Fruit fly (Drosophila melanogaster) whole organism, embryonic: ENCODE data around the gene Pex7.
A peak's percentile ranks its signal among the peaks of the same experiment; 100 is the strongest.

Source experiments
- CG10267 ChIP-seq: fragments of 200-800 bp; sonication (Bioruptor generic); optimal IDR thresholded peaks from 2 replicates; lab custom pipeline; 2018; ENCODE audit warnings: missing biosample characterization, mild to moderate bottlenecking, missing genetic modification characterization, moderate library complexity
- CG10959 ChIP-seq: fragments of 200-800 bp; sonication (Bioruptor generic); IDR thresholded peaks from 2 replicates; pipeline ENCODE4 v1.3.6; 2022; ENCODE audit warnings: missing biosample characterization, missing genetic modification characterization
- CG11723 ChIP-seq: fragments of 200-800 bp; sonication (Bioruptor generic); optimal IDR thresholded peaks from 2 replicates; lab custom pipeline; 2017; ENCODE audit warnings: missing biosample characterization, mild to moderate bottlenecking, missing genetic modification characterization
- CG12391 ChIP-seq: fragments of 200-800 bp; sonication (Bioruptor generic); optimal IDR thresholded peaks from 3 replicates; lab custom pipeline; 2018; ENCODE audit warnings: missing biosample characterization, mild to moderate bottlenecking, missing genetic modification characterization, moderate library complexity
- CG12942 ChIP-seq: fragments of 200-800 bp; sonication (Bioruptor generic); optimal IDR thresholded peaks from 3 replicates; lab custom pipeline; 2016; ENCODE audit warnings: missing biosample characterization, missing genetic modification characterization
- CG13894 ChIP-seq: fragments of 200-800 bp; sonication (Bioruptor generic); optimal IDR thresholded peaks from 3 replicates; lab custom pipeline; 2018; ENCODE audit warnings: missing biosample characterization, mild to moderate bottlenecking, missing genetic modification characterization, moderate library complexity
- CG1529 ChIP-seq: fragments of 200-800 bp; sonication (Bioruptor generic); optimal IDR thresholded peaks from 3 replicates; lab custom pipeline; 2018; ENCODE audit warnings: missing biosample characterization, missing genetic modification characterization
- CG16813 ChIP-seq: fragments of 200-800 bp; sonication (Bioruptor generic); IDR thresholded peaks from 3 replicates; pipeline ENCODE4 v1.3.6; 2022; ENCODE audit warnings: missing biosample characterization, missing genetic modification characterization; ENCODE audit not compliant: partially characterized antibody
- CG2875 ChIP-seq: fragments of 200-800 bp; sonication (Bioruptor generic); optimal IDR thresholded peaks from 2 replicates; lab custom pipeline; 2017; ENCODE audit warnings: missing biosample characterization, mild to moderate bottlenecking, missing genetic modification characterization, missing genetic modification reagents
- CG34376 ChIP-seq: fragments of 200-800 bp; sonication (Bioruptor generic); optimal IDR thresholded peaks from 2 replicates; lab custom pipeline; 2018; ENCODE audit warnings: missing biosample characterization, mild to moderate bottlenecking, missing genetic modification characterization
- CG3838 ChIP-seq: fragments of 200-800 bp; sonication (Bioruptor generic); optimal IDR thresholded peaks from 3 replicates; lab custom pipeline; 2016; ENCODE audit warnings: missing biosample characterization, missing genetic modification characterization
- CG42726 ChIP-seq: fragments of 200-800 bp; sonication (Bioruptor generic); IDR thresholded peaks from 2 replicates; pipeline ENCODE4 v1.3.6; 2022; ENCODE audit warnings: missing biosample characterization, missing genetic modification characterization; ENCODE audit not compliant: partially characterized antibody
- CG5953 ChIP-seq: fragments of 200-800 bp; sonication (Bioruptor generic); IDR thresholded peaks from 2 replicates; pipeline ENCODE4 v1.3.6; 2022; ENCODE audit warnings: missing biosample characterization, missing genetic modification characterization
- CG6689 ChIP-seq: fragments of 200-800 bp; sonication (Bioruptor generic); IDR thresholded peaks from 2 replicates; pipeline ENCODE4 v1.3.6; 2022; ENCODE audit warnings: missing biosample characterization, missing genetic modification characterization
- CG7357 ChIP-seq: fragments of 200-800 bp; sonication (Bioruptor generic); IDR thresholded peaks from 3 replicates; pipeline ENCODE4 v1.3.6; 2022; ENCODE audit warnings: missing biosample characterization, missing genetic modification characterization
- CG7372 ChIP-seq: fragments of 200-800 bp; sonication (Bioruptor generic); IDR thresholded peaks from 2 replicates; pipeline ENCODE4 v1.3.6; 2022; ENCODE audit warnings: missing biosample characterization, missing genetic modification characterization
- CG8089 ChIP-seq: fragments of 200-800 bp; sonication (Bioruptor generic); optimal IDR thresholded peaks from 3 replicates; lab custom pipeline; 2016; ENCODE audit warnings: missing biosample characterization, missing genetic modification characterization
- CG9215 ChIP-seq: fragments of 200-800 bp; sonication (Bioruptor generic); IDR thresholded peaks from 2 replicates; pipeline ENCODE4 v1.3.6; 2022; ENCODE audit warnings: missing biosample characterization, missing genetic modification characterization
- CG9797 ChIP-seq: fragments of 200-800 bp; sonication (Bioruptor generic); optimal IDR thresholded peaks from 3 replicates; lab custom pipeline; 2018; ENCODE audit warnings: missing biosample characterization, mild to moderate bottlenecking, missing genetic modification characterization
- CkIIα-i1 ChIP-seq: fragments of 200-800 bp; sonication (Bioruptor generic); IDR thresholded peaks from 2 replicates; pipeline ENCODE4 v1.3.6; 2022; ENCODE audit warnings: missing biosample characterization, missing genetic modification characterization
- CrebB ChIP-seq: fragments of 200-800 bp; sonication (Bioruptor generic); optimal IDR thresholded peaks from 3 replicates; lab custom pipeline; 2018; ENCODE audit warnings: missing biosample characterization, mild to moderate bottlenecking, missing genetic modification characterization
- D19B ChIP-seq: fragments of 200-800 bp; sonication (Bioruptor generic); optimal IDR thresholded peaks from 2 replicates; lab custom pipeline; 2017; ENCODE audit warnings: missing biosample characterization, mild to moderate bottlenecking, missing genetic modification characterization
- Deaf1 ChIP-seq: fragments of 200-800 bp; optimal IDR thresholded peaks from 3 replicates; lab custom pipeline; 2019; ENCODE audit warnings: missing biosample characterization, mild to moderate bottlenecking, missing genetic modification characterization, moderate library complexity
- Dek ChIP-seq: fragments of 200-800 bp; sonication (Bioruptor generic); optimal IDR thresholded peaks from 3 replicates; lab custom pipeline; 2019; ENCODE audit warnings: missing biosample characterization, mild to moderate bottlenecking, missing genetic modification characterization, moderate library complexity
- GATAe ChIP-seq: fragments of 200-800 bp; sonication (Bioruptor generic); conservative IDR thresholded peaks from 2 replicates; pipeline ENCODE4 v1.3.6; 2022; ENCODE audit warnings: missing biosample characterization, missing genetic modification characterization
- Hand ChIP-seq: fragments of 200-800 bp; sonication (Bioruptor generic); optimal IDR thresholded peaks from 2 replicates; lab custom pipeline; 2017; ENCODE audit warnings: mild to moderate bottlenecking, missing biosample characterization, missing genetic modification reagents, missing genetic modification characterization
- Hr3 ChIP-seq: fragments of 200-800 bp; sonication (Bioruptor generic); optimal IDR thresholded peaks from 3 replicates; lab custom pipeline; 2016; ENCODE audit warnings: missing biosample characterization, missing genetic modification characterization
- MTF-1 ChIP-seq: fragments of 200-800 bp; sonication (Bioruptor generic); optimal IDR thresholded peaks from 2 replicates; lab custom pipeline; 2018; ENCODE audit warnings: missing biosample characterization, mild to moderate bottlenecking, missing genetic modification characterization, borderline replicate concordance
- Nf-YB ChIP-seq: fragments of 200-800 bp; sonication (Bioruptor generic); optimal IDR thresholded peaks from 3 replicates; lab custom pipeline; 2019; ENCODE audit warnings: missing biosample characterization, mild to moderate bottlenecking, missing genetic modification characterization, moderate library complexity
- Oli ChIP-seq: fragments of 200-800 bp; sonication (Bioruptor generic); optimal IDR thresholded peaks from 2 replicates; lab custom pipeline; 2018; ENCODE audit warnings: missing biosample characterization, mild to moderate bottlenecking, missing genetic modification characterization, moderate library complexity
- Rx ChIP-seq: fragments of 200-800 bp; sonication (Bioruptor generic); IDR thresholded peaks from 2 replicates; pipeline ENCODE4 v1.3.6; 2022; ENCODE audit warnings: missing biosample characterization, missing genetic modification characterization
- Scr ChIP-seq: fragments of 200-800 bp; sonication (Bioruptor generic); IDR thresholded peaks from 2 replicates; pipeline ENCODE4 v1.3.6; 2022; ENCODE audit warnings: missing biosample characterization, missing genetic modification characterization; ENCODE audit not compliant: partially characterized antibody
- Ssrp ChIP-seq: fragments of 200-800 bp; sonication (Bioruptor generic); optimal IDR thresholded peaks from 2 replicates; lab custom pipeline; 2018; ENCODE audit warnings: missing biosample characterization, mild to moderate bottlenecking, missing genetic modification characterization, moderate library complexity
- ash1 ChIP-seq: fragments of 200-800 bp; sonication (Bioruptor generic); optimal IDR thresholded peaks from 2 replicates; lab custom pipeline; 2018; ENCODE audit warnings: missing biosample characterization, mild to moderate bottlenecking, missing genetic modification characterization
- ci ChIP-seq: fragments of 200-800 bp; sonication (Bioruptor generic); IDR thresholded peaks from 3 replicates; pipeline ENCODE4 v1.3.6; 2022; ENCODE audit warnings: missing biosample characterization, missing genetic modification characterization
- crol ChIP-seq: fragments of 200-800 bp; sonication (Bioruptor generic); IDR thresholded peaks from 2 replicates; pipeline ENCODE4 v1.3.6; 2022; ENCODE audit warnings: missing biosample characterization, missing genetic modification characterization
- cwo ChIP-seq: fragments of 200-800 bp; sonication (Bioruptor generic); optimal IDR thresholded peaks from 3 replicates; lab custom pipeline; 2017; ENCODE audit warnings: missing biosample characterization, missing genetic modification characterization, mild to moderate bottlenecking, moderate library complexity, missing genetic modification reagents
- dati ChIP-seq: fragments of 200-800 bp; sonication (Bioruptor generic); IDR thresholded peaks from 2 replicates; pipeline ENCODE4 v1.3.6; 2022; ENCODE audit warnings: missing biosample characterization, missing genetic modification characterization
- kni ChIP-seq: fragments of 200-800 bp; sonication (Bioruptor generic); optimal IDR thresholded peaks from 3 replicates; lab custom pipeline; 2017; ENCODE audit warnings: mild to moderate bottlenecking, missing biosample characterization, missing genetic modification reagents, missing genetic modification characterization
- lab ChIP-seq: fragments of 200-800 bp; sonication (Bioruptor generic); optimal IDR thresholded peaks from 3 replicates; lab custom pipeline; 2017; ENCODE audit warnings: missing biosample characterization, missing genetic modification characterization, mild to moderate bottlenecking, moderate library complexity, missing genetic modification reagents
- nerfin-2 ChIP-seq: fragments of 200-800 bp; sonication (Bioruptor generic); IDR thresholded peaks from 2 replicates; pipeline ENCODE4 v1.3.6; 2022; ENCODE audit warnings: missing biosample characterization, missing genetic modification characterization; ENCODE audit not compliant: partially characterized antibody
- org-1 ChIP-seq: fragments of 200-800 bp; sonication (Bioruptor generic); optimal IDR thresholded peaks from 2 replicates; lab custom pipeline; 2017; ENCODE audit warnings: missing biosample characterization, missing genetic modification characterization
- pho ChIP-seq: fragments of 200-800 bp; sonication (Bioruptor generic); optimal IDR thresholded peaks from 2 replicates; lab custom pipeline; 2016; ENCODE audit warnings: missing biosample characterization, missing genetic modification characterization
- psq ChIP-seq: fragments of 200-800 bp; sonication (Bioruptor generic); optimal IDR thresholded peaks from 2 replicates; lab custom pipeline; 2017; ENCODE audit warnings: missing biosample characterization, missing genetic modification characterization
- sc ChIP-seq, 3 experiments: fragments of >200 bp in 2 of 3; fragments of 200-800 bp in 1 of 3; sonication (Bioruptor generic) in 1 of 3; optimal IDR thresholded peaks; 2 replicates in 2 of 3; 3 replicates in 1 of 3; lab custom pipeline; 2017; ENCODE audit warnings: mild to moderate bottlenecking in 1 of 3, missing biosample characterization in 1 of 3, missing genetic modification characterization in 1 of 3, missing genetic modification reagents in 1 of 3
- schlank ChIP-seq: fragments of 200-800 bp; sonication (Bioruptor generic); optimal IDR thresholded peaks from 2 replicates; lab custom pipeline; 2018; ENCODE audit warnings: missing biosample characterization, mild to moderate bottlenecking, missing genetic modification characterization
- sisA ChIP-seq: fragments of 200-800 bp; sonication (Bioruptor generic); IDR thresholded peaks from 2 replicates; pipeline ENCODE4 v1.3.6; 2022; ENCODE audit warnings: missing biosample characterization, missing genetic modification characterization
- stc ChIP-seq: fragments of 200-800 bp; sonication (Bioruptor generic); IDR thresholded peaks from 2 replicates; pipeline ENCODE4 v1.3.6; 2022; ENCODE audit warnings: missing biosample characterization, missing genetic modification characterization
- unc-4 ChIP-seq: fragments of 200-800 bp; sonication (Bioruptor generic); IDR thresholded peaks from 2 replicates; pipeline ENCODE4 v1.3.6; 2022; ENCODE audit warnings: missing biosample characterization, missing genetic modification characterization; ENCODE audit not compliant: partially characterized antibody

Pex7 gene

DNA sequence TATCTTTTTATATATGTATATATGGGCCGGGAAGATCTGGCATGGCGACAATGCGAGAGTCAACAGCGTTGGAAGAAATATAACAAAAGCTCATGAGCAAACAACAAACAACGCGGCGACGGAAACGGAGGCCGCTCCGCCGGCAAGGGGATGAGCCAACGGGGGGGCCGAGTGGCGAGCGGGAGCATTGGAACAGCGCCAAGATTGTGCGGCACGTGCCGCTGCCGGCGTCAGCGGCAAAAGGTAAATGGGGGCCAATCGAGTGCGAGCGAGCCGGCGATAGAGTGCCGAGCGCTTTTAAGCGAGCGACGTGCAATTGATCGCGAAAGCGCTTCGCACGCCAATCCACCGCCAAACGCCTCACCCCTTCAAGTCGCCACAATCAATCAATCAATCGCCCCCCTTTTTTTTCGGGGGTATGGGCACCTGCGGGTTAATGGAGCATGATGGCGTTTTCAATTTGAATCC lies 49.6 kb downstream of the Pex7 start (continued):
- peak; percentile 67 for TF ChIP-seq GATAe (GFP tag; lab: Robert Waterston, UW)
- no peak for TF ChIP-seq CG7372
- no peak for TF ChIP-seq Scr (GFP tag; lab: Robert Waterston, UW)
- TF ChIP-seq CG12942 (GFP tag; lab: Kevin White, UChicago), result peak; percentile 55
- peak; percentile 38 for TF ChIP-seq schlank (tag; lab: Kevin White, UChicago)
- peak; percentile 90 for TF ChIP-seq CG2875 (GFP tag; lab: Kevin White, UChicago)
- peak; percentile 52 for TF ChIP-seq org-1 (GFP tag; lab: Kevin White, UChicago)
- TF ChIP-seq CG6689, result 0 out of 2 replicates have a peak, but pooled peaks have one; percentile 8
- TF ChIP-seq CG13894 (tag; lab: Kevin White, UChicago), result peak; percentile 55
- peak; percentile 44 for TF ChIP-seq Dek
- TF ChIP-seq pho (GFP tag; lab: Kevin White, UChicago), result peak; percentile 37
- peak; percentile 71 for TF ChIP-seq kni (GFP tag; lab: Kevin White, UChicago)
- TF ChIP-seq Ssrp (tag; lab: Kevin White, UChicago), result peak; percentile 7
- peak; percentile 14 for TF ChIP-seq D19B (GFP tag; lab: Kevin White, UChicago)
- peak; percentile 7; the same call in 1 of the 2 replicates for TF ChIP-seq Rx (GFP tag; lab: Robert Waterston, UW)
- peak; percentile 97 for TF ChIP-seq crol (GFP tag; lab: Robert Waterston, UW)
- TF ChIP-seq Deaf1 (tag; lab: Kevin White, UChicago), result peak; percentile 81
- TF ChIP-seq CG12391 (tag; lab: Kevin White, UChicago), result peak; percentile 44
- peak; percentile 46 for TF ChIP-seq Nf-YB (GFP tag; lab: Kevin White, UChicago)
- no peak; the same call in 1 of the 2 replicates for TF ChIP-seq CG9215 (GFP tag; lab: Robert Waterston, UW)
- TF ChIP-seq psq (GFP tag; lab: Kevin White, UChicago), result peak; percentile 54
- peak; percentile 48; the same call in 1 of the 2 replicates for TF ChIP-seq stc
- TF ChIP-seq CG9797 (GFP tag; lab: Kevin White, UChicago), result no peak
- 0 out of 2 replicates have a peak, but pooled peaks have one; percentile 43 for TF ChIP-seq CG42726 (GFP tag; lab: Robert Waterston, UW)
- TF ChIP-seq ci, result peak; percentile 86
- no peak for TF ChIP-seq CG7357
- peak; percentile 79 for TF ChIP-seq CG11723 (GFP tag; lab: Kevin White, UChicago)
- TF ChIP-seq sc (optimal IDR thresholded peaks at IDR 0.05; lab: Kevin White, UChicago), result no peak
- TF ChIP-seq sc (GFP tag; optimal IDR thresholded peaks at IDR 0.05; lab: Kevin White, UChicago), result peak; percentile 76
- TF ChIP-seq CrebB, result peak; percentile 55
- TF ChIP-seq lab, result peak; percentile 96
- TF ChIP-seq CG8089 (GFP tag; lab: Kevin White, UChicago), result peak; percentile 63
- peak; percentile 16 for TF ChIP-seq CG3838
- peak; percentile 1 for TF ChIP-seq CG10267 (tag; lab: Kevin White, UChicago)
- TF ChIP-seq MTF-1 (GFP tag; lab: Kevin White, UChicago), result peak; percentile 82
- peak; percentile 79 for TF ChIP-seq CG5953 (GFP tag; lab: Robert Waterston, UW)
- no peak for TF ChIP-seq unc-4
- TF ChIP-seq CG10959, result peak; percentile 36; the same call in 1 of the 2 replicates
- TF ChIP-seq Hand, result peak; percentile 45
- TF ChIP-seq dati, result no peak
- TF ChIP-seq CkIIα-i1 (GFP tag; lab: Robert Waterston, UW), result no peak
- peak; percentile 40 for TF ChIP-seq Oli (tag; lab: Kevin White, UChicago)
- TF ChIP-seq cwo (GFP tag; lab: Kevin White, UChicago), result peak; percentile 100
- TF ChIP-seq Hr3 (GFP tag; lab: Kevin White, UChicago), result no peak
- peak; percentile 48 for TF ChIP-seq ash1 (GFP tag; lab: Kevin White, UChicago)
- no peak for TF ChIP-seq nerfin-2 (GFP tag; lab: Robert Waterston, UW)
- no peak for TF ChIP-seq CG16813 (GFP tag; lab: Robert Waterston, UW)
- peak; percentile 76 for TF ChIP-seq CG1529
- TF ChIP-seq CG34376 (GFP tag; lab: Kevin White, UChicago), result peak; percentile 87
- no peak for TF ChIP-seq sisA
